Worm (Caenorhabditis elegans) whole organism, L3 larva: ENCODE data around the gene C49H3.3.
A peak's percentile ranks its signal among the peaks of the same experiment; 100 is the strongest.

Experiments used
- ama-1 ChIP-seq: fragments of 150-350 bp; optimal IDR thresholded peaks from 2 replicates; lab custom pipeline; 2018
- elt-3 ChIP-seq, 3 experiments: fragments of 150-350 bp in 1 of 3; sonication (generic microtip) in 2 of 3; optimal IDR thresholded peaks; 2 replicates in 2 of 3; 4 replicates in 1 of 3; lab custom pipeline; 2014 to 2017; ENCODE audit warnings: missing biosample characterization in 3 of 3, missing genetic modification characterization in 3 of 3
- mdl-1 ChIP-seq: fragments of 150-350 bp; optimal IDR thresholded peaks from 2 replicates; lab custom pipeline; 2014; ENCODE audit warnings: missing biosample characterization, missing genetic modification characterization
- nhr-77 ChIP-seq: fragments of 150-350 bp; optimal IDR thresholded peaks from 2 replicates; lab custom pipeline; 2014; ENCODE audit warnings: missing biosample characterization, missing genetic modification characterization
- snpc-4 ChIP-seq: fragments of 150-350 bp; optimal IDR thresholded peaks from 2 replicates; lab custom pipeline; 2014; ENCODE audit warnings: missing biosample characterization, missing genetic modification characterization

ce11 chrIV:7923982-7924480, at the start of gene C49H3.3, which contains the start of gene xpo-3:
- TF ChIP-seq elt-3 (tag; optimal IDR thresholded peaks at IDR 0.05; lab: Kevin White, UChicago) (no peak), nhr-77 (tag; lab: Kevin White, UChicago) (no peak), mdl-1 (tag; lab: Kevin White, UChicago) (no peak), ama-1 (lab: Kevin White, UChicago) (peak; percentile 38), snpc-4 (tag; lab: Kevin White, UChicago) (no peak)
